Worm (Caenorhabditis elegans): ENCODE measurements around the gene C05G5.7.
A peak's percentile ranks its signal among the peaks of the same experiment; 100 is the strongest.

C05G5.7 gene

ce11 chrX:14743780-14744179, at the start of gene C05G5.7:
C05G5.7 (minus strand) TSS chrX:14743780.
- TF ChIP-seq ceh-34 (tag; optimal IDR thresholded peaks at IDR 0.05) (no peak), ceh-24 (tag; optimal IDR thresholded peaks at IDR 0.05) (no peak), ceh-14 (tag; optimal IDR thresholded peaks at IDR 0.05) (no peak), odd-2 (tag; optimal IDR thresholded peaks at IDR 0.05) (no peak), syd-9 (tag; optimal IDR thresholded peaks at IDR 0.05) (no peak), ceh-6 (GFP tag; optimal IDR thresholded peaks at IDR 0.05) (no peak), rnt-1 (tag; optimal IDR thresholded peaks at IDR 0.05) (no peak), sox-2 (GFP tag; IDR thresholded peaks at IDR 0.05) (no peak), pqm-1 (tag; optimal IDR thresholded peaks at IDR 0.05) (no peak), fax-1 (tag; optimal IDR thresholded peaks at IDR 0.05) (no peak), ama-1 (optimal IDR thresholded peaks at IDR 0.05) (no peak), pros-1 (tag; optimal IDR thresholded peaks at IDR 0.05) (no peak), ets-4 (tag; optimal IDR thresholded peaks at IDR 0.05) (no peak), hlh-15 (tag; optimal IDR thresholded peaks at IDR 0.05) (no peak)

ce11 chrX:14793198-14793747, 49.7 kb upstream of the C05G5.7 start, which contains the start of gene sprr-2:
sprr-2 (plus strand) TSS chrX:14793445.
- TF ChIP-seq elt-2 (tag; optimal IDR thresholded peaks at IDR 0.05), result peak; percentile 96
- no peak for TF ChIP-seq dve-1 (tag; optimal IDR thresholded peaks at IDR 0.05)

ce11 chrX:14792315-14793197, 49.0 kb upstream of the C05G5.7 start:
- TF ChIP-seq pax-1 (tag; optimal IDR thresholded peaks at IDR 0.05), result no peak
- TF ChIP-seq T23F11.4 (GFP tag; optimal IDR thresholded peaks at IDR 0.05), result no peak
- TF ChIP-seq dve-1 (tag; optimal IDR thresholded peaks at IDR 0.05), result no peak

- TF ChIP-seq ztf-16 (tag; optimal IDR thresholded peaks at IDR 0.05), result no peak
- no peak for TF ChIP-seq C38D4.7 (GFP tag; optimal IDR thresholded peaks at IDR 0.05)
- TF ChIP-seq ceh-48 (tag; optimal IDR thresholded peaks at IDR 0.05), result no peak
- TF ChIP-seq unc-86 (tag; optimal IDR thresholded peaks at IDR 0.05), result no peak
- TF ChIP-seq nhr-11 (tag; optimal IDR thresholded peaks at IDR 0.05), result no peak
- no peak for TF ChIP-seq ceh-22 (tag; optimal IDR thresholded peaks at IDR 0.05)
- TF ChIP-seq pros-1 (tag; optimal IDR thresholded peaks at IDR 0.05), result no peak
- no peak for TF ChIP-seq syd-9 (tag; optimal IDR thresholded peaks at IDR 0.05)
- no peak for TF ChIP-seq ceh-19 (GFP tag; optimal IDR thresholded peaks at IDR 0.05)
- TF ChIP-seq sox-2 (GFP tag; IDR thresholded peaks at IDR 0.05), result no peak
- no peak for TF ChIP-seq elt-2 (tag; optimal IDR thresholded peaks at IDR 0.05)
- no peak for TF ChIP-seq mec-3 (tag; optimal IDR thresholded peaks at IDR 0.05; ENCODE audit: borderline replicate concordance)
- no peak for TF ChIP-seq eyg-1 (tag; optimal IDR thresholded peaks at IDR 0.05)
- TF ChIP-seq che-1 (tag; optimal IDR thresholded peaks at IDR 0.05), result no peak
- no peak for TF ChIP-seq K02D7.2 (tag; optimal IDR thresholded peaks at IDR 0.05)
- no peak for TF ChIP-seq Y22D7AL.16 (tag; optimal IDR thresholded peaks at IDR 0.05)
- no peak for TF ChIP-seq ceh-2 (tag; optimal IDR thresholded peaks at IDR 0.05)
- TF ChIP-seq ahr-1 (tag; optimal IDR thresholded peaks at IDR 0.05), result no peak
- no peak for TF ChIP-seq C08G9.2 (tag; optimal IDR thresholded peaks at IDR 0.05)
Observed at ce11 chrX:14791195-14791739, 47.7 kb upstream of the C05G5.7 start.

Data from whole organism, late embryonic.